Worm (Caenorhabditis elegans) whole organism, L4/young adult: ENCODE measurements around the gene ced-7.

ENCODE experiments used
- W03F9.2 ChIP-seq: fragments of 150-350 bp; optimal IDR thresholded peaks from 2 replicates; lab custom pipeline; 2014; ENCODE audit warnings: missing biosample characterization, missing genetic modification characterization
- dao-5 ChIP-seq: sonication (generic microtip); optimal IDR thresholded peaks from 2 replicates; lab custom pipeline; 2016; ENCODE audit warnings: missing genotype, missing genetic modification characterization, moderate library complexity, missing compliant biosample characterization
- him-1 ChIP-seq: sonication (generic microtip); optimal IDR thresholded peaks from 2 replicates; lab custom pipeline; 2016; ENCODE audit warnings: missing genotype, missing genetic modification reagents, missing genetic modification characterization, missing compliant biosample characterization

ced-7 gene

DNA sequence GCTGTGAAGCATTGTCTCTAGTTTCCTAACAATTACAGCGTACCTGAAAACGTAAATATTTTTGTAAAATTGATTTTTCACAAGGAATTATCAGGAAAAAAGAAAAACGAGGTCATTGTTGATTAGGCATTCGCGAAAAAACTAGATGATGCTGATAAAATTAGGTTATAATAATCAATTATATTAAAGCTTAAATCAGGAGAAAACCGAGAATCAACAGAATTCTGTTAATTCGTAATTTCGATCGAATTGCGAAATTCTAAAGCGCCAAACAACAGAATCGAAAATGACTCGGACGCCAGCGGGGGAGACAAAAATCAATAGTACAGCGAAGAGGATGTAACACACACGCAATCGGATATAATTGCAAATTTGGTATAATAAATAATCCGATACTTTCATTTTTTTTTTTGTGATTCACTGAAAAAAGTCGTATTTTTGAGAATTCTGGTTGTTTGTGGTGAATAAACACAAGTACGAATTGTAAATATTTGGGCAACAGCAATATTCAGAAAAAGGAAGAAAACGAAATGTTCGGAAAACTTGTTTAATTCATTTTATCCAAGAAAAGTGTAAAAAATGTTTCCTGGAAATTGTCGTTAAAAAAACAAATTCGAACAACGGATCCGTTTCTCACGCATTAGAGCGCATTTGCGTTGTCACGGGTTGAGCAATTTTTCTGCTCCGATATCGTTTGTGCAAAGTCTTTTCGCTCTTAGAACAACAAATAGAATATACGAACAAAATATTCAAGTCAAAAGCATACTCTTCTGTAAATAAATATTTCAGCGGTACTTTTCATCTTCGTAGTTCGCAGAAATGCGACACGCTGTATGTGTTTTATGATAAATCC is at the start of gene ced-7:
Gene ced-7, minus strand, starts transcription at position 51 of the 853 bp plus-strand sequence.
- TF ChIP-seq dao-5 = no peak
- no peak for TF ChIP-seq him-1 (tag; lab: Kevin White, UChicago)
- TF ChIP-seq W03F9.2 (tag; lab: Kevin White, UChicago) = no peak

DNA sequence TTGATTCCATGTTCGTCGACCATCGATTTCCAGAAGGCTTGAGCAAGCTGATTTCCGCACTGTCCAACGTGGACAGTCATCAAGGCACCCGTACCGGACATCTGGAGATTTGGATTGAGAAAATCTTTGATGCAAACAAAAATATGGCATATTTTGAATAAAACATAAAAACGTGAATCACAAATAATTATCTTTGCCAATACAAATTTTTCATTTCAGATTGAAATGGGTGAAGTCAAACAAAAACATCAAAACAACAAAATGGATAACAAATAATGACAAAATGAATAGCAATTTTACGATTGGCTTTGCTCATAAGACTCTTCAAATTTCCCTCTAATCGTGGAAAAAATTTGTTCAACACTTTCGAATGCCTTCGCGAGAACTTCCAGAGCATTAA is 49.2 kb upstream of the ced-7 start, which contains the start of gene tbg-1:
Gene tbg-1, minus strand, starts transcription at position 101 of the 400 bp plus-strand sequence.
- TF ChIP-seq W03F9.2 (tag; lab: Kevin White, UChicago) (no peak), dao-5 (no peak), him-1 (tag; lab: Kevin White, UChicago) (no peak)

DNA sequence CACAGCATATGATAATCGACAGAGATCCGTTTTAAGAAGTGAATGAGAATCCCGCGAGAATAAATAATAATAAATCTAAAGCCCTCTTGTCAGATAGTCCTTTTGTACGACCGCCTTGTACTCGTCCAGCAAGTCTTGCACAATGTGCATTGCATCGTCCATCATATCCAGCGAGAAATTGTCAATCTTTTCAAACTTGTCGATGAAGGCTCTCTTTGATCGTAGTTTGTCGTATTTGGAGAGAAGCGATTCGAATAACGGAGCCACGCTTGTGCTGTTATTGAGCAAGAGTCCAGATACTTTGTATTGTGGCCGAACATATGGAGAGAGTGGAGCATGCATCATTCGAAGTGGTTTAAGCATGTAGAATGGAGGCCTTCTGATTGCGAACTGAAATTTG is 46.7 kb upstream of the ced-7 start:
- TF ChIP-seq dao-5 = no peak
- no peak for TF ChIP-seq him-1 (tag; lab: Kevin White, UChicago)
- no peak for TF ChIP-seq W03F9.2 (tag; lab: Kevin White, UChicago)

DNA sequence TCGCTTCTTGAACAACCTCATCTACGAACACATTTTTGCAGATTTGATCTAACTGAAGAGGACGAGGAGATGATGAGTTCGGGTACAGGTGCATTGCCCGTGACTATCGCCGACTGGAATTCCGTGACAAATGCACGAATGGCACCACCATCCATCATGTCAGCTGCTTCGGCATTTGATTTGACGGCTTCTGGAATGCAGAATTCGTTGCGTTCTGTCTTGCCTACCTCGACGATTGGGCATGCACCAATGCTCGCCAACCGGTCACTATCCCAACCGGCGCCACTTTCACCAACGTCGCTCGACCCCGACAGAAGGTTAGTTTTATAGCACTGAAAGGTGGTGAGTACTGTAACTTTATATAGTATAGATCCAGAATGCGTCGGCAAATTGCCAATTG is 43.6 kb upstream of the ced-7 start:
- TF ChIP-seq him-1 (tag; lab: Kevin White, UChicago) (no peak), dao-5 (no peak), W03F9.2 (tag; lab: Kevin White, UChicago) (no peak)

DNA sequence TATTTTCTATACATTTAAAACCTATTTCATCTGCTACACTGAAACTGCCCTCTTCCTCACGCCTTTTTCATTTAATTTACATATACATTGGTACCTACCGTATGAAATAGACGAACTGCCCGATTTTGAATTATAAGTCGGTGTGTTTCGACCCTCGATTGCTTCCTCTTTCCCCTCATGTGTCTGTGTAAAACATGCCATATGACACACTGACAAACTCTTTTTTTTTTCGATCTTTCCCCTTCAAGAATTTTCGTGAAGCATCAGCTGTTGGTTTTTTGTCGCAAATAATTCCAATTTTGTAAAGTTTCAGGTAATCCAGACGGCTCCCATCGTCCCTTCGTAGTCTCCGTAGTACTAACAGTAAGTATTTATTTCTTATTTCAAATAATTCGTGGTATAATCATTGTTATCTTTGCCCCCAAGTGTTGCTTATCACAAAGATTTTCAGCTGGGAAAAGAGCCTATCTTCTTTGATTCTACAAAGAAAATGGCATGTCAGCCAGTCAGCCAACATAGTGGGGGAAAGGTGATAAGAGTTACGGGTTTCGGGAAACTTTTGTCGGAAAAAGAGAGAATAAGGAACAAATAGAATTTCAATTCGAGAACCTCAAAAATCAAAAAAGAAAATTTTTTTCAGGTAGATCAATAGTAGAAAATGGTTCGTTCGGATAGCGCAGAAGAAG is 42.1 kb upstream of the ced-7 start:
- no peak for TF ChIP-seq him-1 (tag; lab: Kevin White, UChicago)
- no peak for TF ChIP-seq W03F9.2 (tag; lab: Kevin White, UChicago)

DNA sequence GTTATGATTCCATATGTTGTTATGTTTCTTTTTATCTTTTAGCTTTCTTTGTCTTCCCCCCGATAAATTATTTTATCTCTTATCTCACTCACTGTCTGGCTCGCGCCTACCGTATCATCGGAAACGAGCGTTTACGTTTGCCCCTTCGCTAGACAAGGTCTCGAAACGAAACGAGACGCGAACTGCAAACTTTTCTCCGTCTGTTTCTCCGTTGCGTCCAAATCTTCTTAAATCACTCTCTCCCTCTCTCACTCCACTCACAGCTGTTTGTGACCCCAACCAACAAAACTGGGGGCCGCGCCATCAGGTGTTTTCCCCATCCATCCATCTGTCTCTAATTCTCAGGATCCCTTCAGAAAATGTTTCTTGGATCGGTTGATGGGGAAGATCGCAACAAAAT is 40.3 kb upstream of the ced-7 start:
- TF ChIP-seq him-1 (tag; lab: Kevin White, UChicago) (no peak), dao-5 (no peak), W03F9.2 (tag; lab: Kevin White, UChicago) (no peak)

DNA sequence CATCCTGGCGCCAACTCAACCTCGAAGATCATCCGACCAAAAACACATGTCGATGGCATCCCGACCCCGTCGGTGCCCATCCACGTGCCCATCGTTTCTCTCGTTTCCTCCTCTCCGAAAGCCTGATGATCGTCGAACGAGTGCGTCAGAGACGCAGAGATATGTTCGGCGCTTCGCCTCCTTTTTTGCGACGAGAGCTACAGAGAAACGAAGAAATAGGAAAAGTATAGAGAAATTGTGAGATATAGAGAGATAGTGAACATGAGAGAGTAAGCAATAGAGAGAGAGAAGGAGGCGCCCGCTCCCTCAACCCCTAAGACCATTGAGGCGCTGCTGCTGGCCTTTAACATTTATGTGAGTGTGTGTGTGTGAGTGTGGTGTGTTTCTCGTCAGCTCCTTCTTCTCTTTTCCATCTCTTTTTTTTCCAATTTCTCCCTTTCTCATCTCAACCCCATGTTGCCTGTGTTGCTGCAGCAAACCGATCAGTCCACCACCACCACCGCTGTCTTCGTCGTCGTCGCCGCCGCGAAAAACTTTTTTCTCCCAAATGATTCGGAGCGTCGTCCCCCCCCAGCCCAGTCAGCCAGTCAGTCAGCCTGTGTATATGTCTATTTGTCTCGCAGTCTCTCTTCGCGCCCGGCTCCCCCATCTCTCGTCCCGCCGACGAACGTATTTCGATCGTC is 39.3 kb upstream of the ced-7 start, which contains the start of gene hlh-11:
Gene hlh-11, plus strand, starts transcription at position 633 of the 683 bp plus-strand sequence.
- TF ChIP-seq dao-5 = peak; percentile 37
- peak; percentile 89 for TF ChIP-seq him-1 (tag; lab: Kevin White, UChicago)
- TF ChIP-seq W03F9.2 (tag; lab: Kevin White, UChicago) = peak; percentile 86

DNA sequence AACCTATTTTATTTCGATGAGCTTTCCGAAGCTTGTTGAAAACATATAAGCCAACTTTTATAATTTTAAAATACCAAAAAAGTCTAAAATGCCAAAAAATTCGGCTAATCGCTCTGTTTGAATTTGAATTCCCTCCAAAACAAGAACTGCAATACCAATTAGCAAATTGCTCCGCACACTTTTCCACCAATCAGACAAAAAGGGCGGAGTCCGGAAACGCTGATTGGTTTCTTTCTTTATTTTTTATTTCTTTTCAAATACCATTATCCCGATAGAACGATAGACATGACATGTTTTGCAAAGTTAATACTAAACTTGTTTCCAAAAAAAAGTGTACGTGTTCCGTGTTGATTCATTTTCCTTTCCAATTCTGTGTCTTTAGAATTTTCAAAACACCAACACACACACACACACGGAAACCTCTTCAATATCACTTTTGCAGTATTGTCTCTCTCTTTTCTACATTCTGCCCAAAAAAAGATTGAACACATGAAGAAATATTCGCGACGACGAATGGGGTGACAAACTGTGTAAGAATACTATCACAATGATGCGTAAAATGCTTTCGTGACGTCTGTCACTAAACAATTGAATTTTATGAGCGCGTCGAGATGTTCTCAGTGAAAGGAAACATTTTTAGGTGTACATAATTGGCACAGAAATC is 37.8 kb upstream of the ced-7 start:
- TF ChIP-seq W03F9.2 (tag; lab: Kevin White, UChicago) = no peak
- TF ChIP-seq dao-5 = no peak
- TF ChIP-seq him-1 (tag; lab: Kevin White, UChicago) = no peak

DNA sequence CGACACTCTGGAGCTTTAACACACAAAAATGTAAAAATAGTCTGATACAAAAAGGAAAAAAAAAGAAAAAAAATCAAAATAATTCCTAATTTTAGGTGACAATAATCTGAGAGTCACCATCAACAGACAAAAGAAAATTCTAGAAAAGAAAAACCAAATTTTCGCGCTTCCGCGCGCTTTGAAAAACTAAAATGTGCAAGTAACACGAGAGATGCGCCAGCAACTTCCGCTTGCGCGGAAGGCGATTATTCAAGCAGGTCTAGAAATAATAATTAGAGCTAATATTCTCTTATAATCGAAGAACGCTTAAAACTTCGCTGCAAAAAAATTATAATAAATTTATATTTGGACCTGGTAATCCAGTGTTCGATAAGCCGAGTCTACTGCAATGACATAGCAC is 37.0 kb upstream of the ced-7 start:
- TF ChIP-seq him-1 (tag; lab: Kevin White, UChicago) (no peak), W03F9.2 (tag; lab: Kevin White, UChicago) (peak; percentile 61)

DNA sequence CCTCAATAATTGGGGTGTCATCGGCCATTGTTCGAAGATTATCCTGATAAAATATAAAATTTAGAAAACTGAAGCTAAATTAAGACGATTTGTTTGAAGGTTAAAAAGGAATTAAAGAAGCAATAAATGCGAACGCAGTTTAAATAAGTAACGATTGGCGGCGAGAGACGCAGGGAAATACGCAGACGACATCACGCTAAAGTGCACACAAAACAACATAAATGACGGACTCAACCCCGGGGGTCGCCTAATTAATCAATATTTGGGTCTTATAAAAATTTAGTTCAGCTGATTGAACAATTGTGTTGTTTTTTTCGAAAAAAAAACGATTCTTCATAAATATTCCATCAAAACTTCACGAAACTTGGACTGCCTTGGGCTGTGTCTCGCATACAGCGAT is 36.5 kb upstream of the ced-7 start, which contains the start of gene hcp-3:
Gene hcp-3, minus strand, starts transcription at position 45 of the 400 bp plus-strand sequence.
- no peak for TF ChIP-seq dao-5
- no peak for TF ChIP-seq him-1 (tag; lab: Kevin White, UChicago)
- no peak for TF ChIP-seq W03F9.2 (tag; lab: Kevin White, UChicago)

DNA sequence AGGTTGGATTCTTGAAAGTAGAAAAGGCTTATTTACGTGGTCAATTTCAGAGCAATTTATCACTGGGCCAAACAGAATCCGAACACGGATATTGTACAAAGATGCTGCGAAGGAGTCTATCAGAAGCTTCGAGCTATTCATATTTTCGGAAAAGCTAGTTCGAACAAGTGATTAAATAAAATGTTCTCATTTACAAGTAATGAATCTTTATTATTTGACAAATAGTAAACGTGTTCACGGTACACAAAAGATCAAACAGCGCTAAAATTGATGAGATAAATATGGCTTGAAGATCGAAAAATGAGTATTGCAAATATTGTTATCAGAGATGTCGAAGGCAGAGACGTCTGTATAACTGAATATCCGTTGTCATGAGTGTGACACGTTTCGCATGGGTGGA is 35.2 kb upstream of the ced-7 start:
- TF ChIP-seq W03F9.2 (tag; lab: Kevin White, UChicago) = no peak
- no peak for TF ChIP-seq him-1 (tag; lab: Kevin White, UChicago)
- TF ChIP-seq dao-5 = no peak

DNA sequence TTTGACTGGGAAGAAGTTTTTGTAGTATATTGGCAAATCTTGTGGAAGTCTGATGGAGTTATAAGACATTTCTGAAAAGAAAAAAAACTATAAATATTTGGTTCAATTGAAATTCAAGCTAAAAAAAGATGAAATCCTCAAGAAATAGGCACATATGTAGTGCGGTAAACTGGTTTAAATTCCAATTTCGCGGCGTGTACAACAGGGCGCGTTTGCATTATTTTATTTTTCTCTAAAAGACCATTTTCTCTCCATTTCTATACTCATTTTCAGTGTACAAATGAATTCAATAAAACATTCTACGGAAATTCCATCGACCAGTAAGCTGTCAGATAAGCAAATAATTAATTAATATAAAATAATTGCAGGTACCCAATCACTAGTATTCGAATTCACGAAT is 34.3 kb upstream of the ced-7 start, which contains the start of the genes pri-1 and F58A4.6:
Gene pri-1, minus strand, starts transcription at position 71 of the 400 bp plus-strand sequence.
Gene F58A4.6, plus strand, starts transcription at position 272 of the 400 bp plus-strand sequence.
- TF ChIP-seq W03F9.2 (tag; lab: Kevin White, UChicago) (no peak), dao-5 (no peak), him-1 (tag; lab: Kevin White, UChicago) (no peak)

DNA sequence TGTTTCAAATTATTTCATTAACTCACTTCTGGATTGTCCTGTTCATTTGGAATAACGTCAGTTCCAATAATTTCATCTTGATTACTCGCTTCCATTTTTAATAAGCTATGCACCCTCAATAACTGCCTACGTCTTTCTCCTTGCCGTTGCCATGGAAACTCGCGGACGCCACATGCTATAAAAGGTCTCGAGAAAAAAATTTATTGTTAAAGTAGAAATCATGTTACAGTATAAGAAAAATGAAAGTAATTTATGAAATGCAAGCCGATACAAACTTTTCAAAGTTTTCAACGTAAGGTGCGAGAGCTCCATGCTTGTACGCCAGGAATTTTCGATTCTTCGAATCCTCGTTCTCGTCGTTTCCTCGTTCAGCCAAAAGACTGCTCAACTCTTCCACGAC is 32.2 kb upstream of the ced-7 start, which contains the start of gene bbs-4:
Gene bbs-4, minus strand, starts transcription at position 101 of the 400 bp plus-strand sequence.
- TF ChIP-seq W03F9.2 (tag; lab: Kevin White, UChicago) = no peak
- no peak for TF ChIP-seq him-1 (tag; lab: Kevin White, UChicago)
- no peak for TF ChIP-seq dao-5
